Fruit fly (Drosophila melanogaster): ENCODE data around the gene CG7860.

CG7860 gene

DNA sequence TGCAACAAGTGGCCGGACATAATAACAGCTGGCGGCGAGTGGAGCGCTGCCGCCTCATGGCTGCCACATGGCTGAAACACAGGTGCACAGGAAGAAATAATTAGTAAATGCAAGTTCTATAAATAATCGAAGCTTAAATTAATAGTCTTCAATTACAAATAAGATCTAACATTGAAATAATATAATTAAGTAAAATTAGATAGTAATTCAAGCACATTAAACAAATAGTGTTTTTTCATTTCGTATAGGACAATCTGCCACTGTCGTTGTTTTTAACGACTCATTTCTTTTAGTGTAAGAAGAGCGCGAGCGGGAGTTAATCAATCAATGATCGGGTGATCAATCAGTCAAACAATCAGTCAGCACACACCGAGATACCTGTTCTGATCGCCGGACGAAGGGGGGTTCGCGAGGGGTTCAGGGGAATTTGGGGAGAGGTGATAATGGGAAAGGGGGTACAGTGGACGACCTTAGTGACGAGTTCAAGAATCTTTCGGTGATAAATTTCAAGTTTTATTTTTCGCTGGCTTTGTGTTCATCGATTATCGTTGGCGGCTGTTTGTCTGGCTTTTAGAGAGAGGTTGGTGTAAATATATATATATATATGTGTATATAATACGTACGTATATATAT is 28.8 kb upstream of the CG7860 start:
- TF ChIP-seq CG17806 (tag; optimal IDR thresholded peaks at IDR 0.05) (no peak), EcR (GFP tag; optimal IDR thresholded peaks at IDR 0.05) (peak; percentile 61), CG15710 (tag; optimal IDR thresholded peaks at IDR 0.05) (peak; percentile 0), CG8159 (tag; optimal IDR thresholded peaks at IDR 0.05) (peak; percentile 26)

- TF ChIP-seq D1 (tag; optimal IDR thresholded peaks at IDR 0.05): no peak
- TF ChIP-seq CG12605 (GFP tag; IDR thresholded peaks at IDR 0.05): peak; percentile 28; the same call in 1 of the 2 replicates
- TF ChIP-seq CG13204 (GFP tag; optimal IDR thresholded peaks at IDR 0.05): no peak
- TF ChIP-seq Ets98B (GFP tag; IDR thresholded peaks at IDR 0.05): peak; percentile 70
- TF ChIP-seq CG34367 (tag; optimal IDR thresholded peaks at IDR 0.05): no peak
- TF ChIP-seq CG15710 (tag; optimal IDR thresholded peaks at IDR 0.05): peak; percentile 41
- TF ChIP-seq CG32121 (GFP tag; IDR thresholded peaks at IDR 0.05): peak; percentile 80
- peak; percentile 25 for TF ChIP-seq Pif1B (GFP tag; optimal IDR thresholded peaks at IDR 0.05)
- TF ChIP-seq CG10348 (GFP tag; IDR thresholded peaks at IDR 0.05): no peak
- peak; percentile 43 for TF ChIP-seq Pif1A (GFP tag; optimal IDR thresholded peaks at IDR 0.05)
- TF ChIP-seq fd96Ca (GFP tag; IDR thresholded peaks at IDR 0.05): peak; percentile 77
- TF ChIP-seq CG14655 (GFP tag; optimal IDR thresholded peaks at IDR 0.05): peak; percentile 69
- no peak for TF ChIP-seq CG9948 (tag; optimal IDR thresholded peaks at IDR 0.05)
- 0 out of 2 replicates have a peak, but pooled peaks have one; percentile 23 for TF ChIP-seq rn (GFP tag; IDR thresholded peaks at IDR 0.05)
- TF ChIP-seq gl (tag; optimal IDR thresholded peaks at IDR 0.05): no peak
- peak; percentile 41 for TF ChIP-seq CG17806 (tag; optimal IDR thresholded peaks at IDR 0.05)
- no peak for TF ChIP-seq Snoo (tag; optimal IDR thresholded peaks at IDR 0.05)
- TF ChIP-seq EcR (GFP tag; optimal IDR thresholded peaks at IDR 0.05): no peak
- TF ChIP-seq CG8301 (tag; optimal IDR thresholded peaks at IDR 0.05): peak; percentile 48
- TF ChIP-seq CG8159 (tag; optimal IDR thresholded peaks at IDR 0.05): peak; percentile 42
- TF ChIP-seq CG4496 (GFP tag; IDR thresholded peaks at IDR 0.05): peak; percentile 79
Observed at dm6 chrX:15543479-15544044, 25.2 kb upstream of the CG7860 start.

dm6 chrX:15545467-15546197 is 23.2 kb upstream of the CG7860 start:
- TF ChIP-seq Snoo (tag; optimal IDR thresholded peaks at IDR 0.05) (no peak), CG4496 (GFP tag; IDR thresholded peaks at IDR 0.05) (no peak), gl (tag; optimal IDR thresholded peaks at IDR 0.05) (no peak), D1 (tag; optimal IDR thresholded peaks at IDR 0.05) (no peak), CG32121 (GFP tag; IDR thresholded peaks at IDR 0.05) (no peak), CG12605 (GFP tag; IDR thresholded peaks at IDR 0.05) (no peak), Ets98B (GFP tag; IDR thresholded peaks at IDR 0.05) (no peak)

- peak; percentile 28 for TF ChIP-seq Pif1A (GFP tag; optimal IDR thresholded peaks at IDR 0.05)
- TF ChIP-seq Pif1B (GFP tag; optimal IDR thresholded peaks at IDR 0.05): no peak
- TF ChIP-seq CG9948 (tag; optimal IDR thresholded peaks at IDR 0.05): peak; percentile 21
- TF ChIP-seq CG4496 (GFP tag; IDR thresholded peaks at IDR 0.05): peak; percentile 77
- TF ChIP-seq Snoo (tag; optimal IDR thresholded peaks at IDR 0.05): peak; percentile 24
- TF ChIP-seq CG8159 (tag; optimal IDR thresholded peaks at IDR 0.05): peak; percentile 41
- TF ChIP-seq CG14655 (GFP tag; optimal IDR thresholded peaks at IDR 0.05): peak; percentile 53
- TF ChIP-seq CG10348 (GFP tag; IDR thresholded peaks at IDR 0.05): peak; percentile 51; the same call in 1 of the 2 replicates
- TF ChIP-seq CG13204 (GFP tag; optimal IDR thresholded peaks at IDR 0.05): no peak
- peak; percentile 80; the same call in 1 of the 2 replicates for TF ChIP-seq CG32121 (GFP tag; IDR thresholded peaks at IDR 0.05)
- TF ChIP-seq CG12605 (GFP tag; IDR thresholded peaks at IDR 0.05): 0 out of 2 replicates have a peak, but pooled peaks have one; percentile 33
- no peak for TF ChIP-seq gl (tag; optimal IDR thresholded peaks at IDR 0.05)
- peak; percentile 65 for TF ChIP-seq Ets98B (GFP tag; IDR thresholded peaks at IDR 0.05)
- TF ChIP-seq CG34367 (tag; optimal IDR thresholded peaks at IDR 0.05): peak; percentile 15
- peak; percentile 40 for TF ChIP-seq CG15710 (tag; optimal IDR thresholded peaks at IDR 0.05)
- peak; percentile 61; the same call in 1 of the 3 replicates for TF ChIP-seq fd96Ca (GFP tag; IDR thresholded peaks at IDR 0.05)
- TF ChIP-seq rn (GFP tag; IDR thresholded peaks at IDR 0.05): peak; percentile 68
- TF ChIP-seq CG8301 (tag; optimal IDR thresholded peaks at IDR 0.05): peak; percentile 49
- no peak for TF ChIP-seq D1 (tag; optimal IDR thresholded peaks at IDR 0.05)
- peak; percentile 36 for TF ChIP-seq CG17806 (tag; optimal IDR thresholded peaks at IDR 0.05)
- TF ChIP-seq EcR (GFP tag; optimal IDR thresholded peaks at IDR 0.05): no peak
Observed at dm6 chrX:15549055-15549454, 19.7 kb upstream of the CG7860 start.

DNA sequence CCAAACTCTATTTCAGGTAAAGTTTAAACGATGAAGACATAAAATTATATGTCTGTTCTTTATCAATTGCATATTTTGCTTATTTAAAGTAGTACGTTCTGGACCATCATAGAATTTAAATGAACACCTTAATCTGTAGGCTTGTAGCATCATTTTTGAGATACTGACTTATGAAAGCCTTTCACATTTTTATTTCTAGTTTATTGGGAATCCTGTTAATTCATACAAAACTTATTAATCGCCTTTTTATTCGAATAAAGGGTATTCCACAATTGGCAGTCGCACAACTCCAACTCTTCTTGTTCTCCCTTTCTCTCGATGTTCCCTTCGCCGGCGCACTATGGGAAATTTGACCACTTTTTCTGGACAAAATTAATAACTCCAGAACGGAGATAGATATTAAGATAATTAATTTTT is 16.3 kb upstream of the CG7860 start:
- TF ChIP-seq CG14655 (GFP tag; optimal IDR thresholded peaks at IDR 0.05) (peak; percentile 56), Pif1A (GFP tag; optimal IDR thresholded peaks at IDR 0.05) (peak; percentile 41), Ets98B (GFP tag; IDR thresholded peaks at IDR 0.05) (no peak), CG13204 (GFP tag; optimal IDR thresholded peaks at IDR 0.05) (no peak), CG34367 (tag; optimal IDR thresholded peaks at IDR 0.05) (peak; percentile 9), rn (GFP tag; IDR thresholded peaks at IDR 0.05) (no peak), CG9948 (tag; optimal IDR thresholded peaks at IDR 0.05) (peak; percentile 28), Snoo (tag; optimal IDR thresholded peaks at IDR 0.05) (peak; percentile 45), CG12605 (GFP tag; IDR thresholded peaks at IDR 0.05) (no peak), CG8159 (tag; optimal IDR thresholded peaks at IDR 0.05) (peak; percentile 44), CG15710 (tag; optimal IDR thresholded peaks at IDR 0.05) (peak; percentile 40), CG17806 (tag; optimal IDR thresholded peaks at IDR 0.05) (peak; percentile 32), Pif1B (GFP tag; optimal IDR thresholded peaks at IDR 0.05) (peak; percentile 40), CG8301 (tag; optimal IDR thresholded peaks at IDR 0.05) (peak; percentile 37), EcR (GFP tag; optimal IDR thresholded peaks at IDR 0.05) (no peak)

All from whole organism, pupa.